Fruit fly (Drosophila melanogaster): ENCODE results near the gene tal-AA.

tal-AA gene

DNA sequence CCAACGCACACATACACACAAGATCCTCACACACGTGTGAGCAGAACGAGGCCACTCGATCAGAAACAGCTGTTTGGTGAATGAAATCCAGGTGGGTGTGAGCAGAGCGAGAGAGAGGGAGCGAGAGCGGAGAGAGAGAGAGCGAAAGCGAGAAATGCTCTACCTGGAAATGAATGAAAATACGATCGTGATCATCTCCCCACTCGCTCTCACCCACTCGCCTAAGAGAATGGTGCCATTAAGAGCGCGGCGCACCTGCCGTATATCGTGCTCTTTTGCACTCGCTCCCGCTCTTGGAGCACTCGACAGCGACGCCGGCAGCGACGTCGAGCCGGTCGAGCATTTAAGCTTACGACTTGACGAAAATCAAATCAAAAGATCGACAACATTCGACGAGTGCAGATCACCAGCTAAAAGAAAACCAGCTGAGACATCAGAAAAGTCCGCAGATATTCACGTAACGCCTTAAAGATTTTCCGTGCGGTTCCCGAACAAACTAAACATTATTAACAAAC is at the start of gene tal-AA, which contains the start of the genes tal-1A, tal-2A and tal-3A (continued):
- TF ChIP-seq CG10274 (GFP tag; optimal IDR thresholded peaks at IDR 0.05) (no peak), Dek (tag; optimal IDR thresholded peaks at IDR 0.05) (no peak), CG13624 (GFP tag; optimal IDR thresholded peaks at IDR 0.05) (no peak), CG4424 (GFP tag; optimal IDR thresholded peaks at IDR 0.05) (no peak), Gsc (GFP tag; IDR thresholded peaks at IDR 0.05) (no peak), CG7556 (GFP tag; optimal IDR thresholded peaks at IDR 0.05) (no peak), Nf-YA (GFP tag; IDR thresholded peaks at IDR 0.05) (no peak; the same call in 1 of the 2 replicates), CG14965 (GFP tag; optimal IDR thresholded peaks at IDR 0.05; ENCODE audit: borderline replicate concordance) (no peak), CG3163 (GFP tag; optimal IDR thresholded peaks at IDR 0.05) (peak; percentile 98), Oaz (GFP tag; IDR thresholded peaks at IDR 0.05) (no peak), CG6272 (GFP tag; IDR thresholded peaks at IDR 0.05) (no peak), CG17361 (GFP tag; IDR thresholded peaks at IDR 0.05) (no peak), otp (GFP tag; IDR thresholded peaks at IDR 0.05) (peak; percentile 65; the same call in 1 of the 3 replicates), kni (GFP tag; optimal IDR thresholded peaks at IDR 0.05) (peak; percentile 42), CG2875 (GFP tag; optimal IDR thresholded peaks at IDR 0.05) (no peak), salm (tag; optimal IDR thresholded peaks at IDR 0.05) (no peak), rib (GFP tag; IDR thresholded peaks at IDR 0.05) (no peak; the same call in 1 of the 2 replicates), CkIIα-i1 (GFP tag; IDR thresholded peaks at IDR 0.05) (no peak), pum (GFP tag; optimal IDR thresholded peaks at IDR 0.05) (no peak), CG30403 (GFP tag; optimal IDR thresholded peaks at IDR 0.05) (no peak), fd64A (GFP tag; optimal IDR thresholded peaks at IDR 0.05) (peak; percentile 29), CG31441 (GFP tag; IDR thresholded peaks at IDR 0.05) (no peak), insv (GFP tag; optimal IDR thresholded peaks at IDR 0.05) (no peak), pzg (GFP tag; optimal IDR thresholded peaks at IDR 0.05) (no peak), slp2 (GFP tag; optimal IDR thresholded peaks at IDR 0.05) (no peak), ash1 (GFP tag; optimal IDR thresholded peaks at IDR 0.05) (no peak), ato (GFP tag; IDR thresholded peaks at IDR 0.05; ENCODE audit: partially characterized antibody) (no peak), Rx (GFP tag; IDR thresholded peaks at IDR 0.05) (no peak), pho (GFP tag; optimal IDR thresholded peaks at IDR 0.05) (no peak), sisA (GFP tag; IDR thresholded peaks at IDR 0.05) (no peak), grau (tag; optimal IDR thresholded peaks at IDR 0.05) (no peak), BEAF-32 (GFP tag; optimal IDR thresholded peaks at IDR 0.05) (no peak), MESR4 (GFP tag; optimal IDR thresholded peaks at IDR 0.05) (no peak), Atf6 (GFP tag; IDR thresholded peaks at IDR 0.05) (peak; percentile 55), CG18599 (GFP tag; optimal IDR thresholded peaks at IDR 0.05) (no peak), zen (tag; optimal IDR thresholded peaks at IDR 0.05) (no peak), luna (GFP tag; optimal IDR thresholded peaks at IDR 0.05) (no peak), CG14710 (tag; optimal IDR thresholded peaks at IDR 0.05) (no peak), chm (GFP tag; IDR thresholded peaks at IDR 0.05) (peak; percentile 84), pnt (GFP tag; optimal IDR thresholded peaks at IDR 0.05) (no peak), Hr39 (optimal IDR thresholded peaks at IDR 0.05) (no peak), lilli (GFP tag; optimal IDR thresholded peaks at IDR 0.05) (peak; percentile 16), CG18476 (GFP tag; optimal IDR thresholded peaks at IDR 0.05) (no peak), CG16863 (GFP tag; optimal IDR thresholded peaks at IDR 0.05) (no peak), dmrt99B (tag; optimal IDR thresholded peaks at IDR 0.05) (no peak), E2f1 (GFP tag; IDR thresholded peaks at IDR 0.05) (no peak), unc-4 (GFP tag; IDR thresholded peaks at IDR 0.05; ENCODE audit: partially characterized antibody) (0 out of 2 replicates have a peak, but pooled peaks have one; percentile 30), Hmr (GFP tag; optimal IDR thresholded peaks at IDR 0.05) (no peak), crp (GFP tag; optimal IDR thresholded peaks at IDR 0.05) (peak in 1 of 2 experiments; percentile 73), cad (GFP tag; optimal IDR thresholded peaks at IDR 0.05) (no peak), CoRest (tag; optimal IDR thresholded peaks at IDR 0.05) (no peak)
